Worm (Caenorhabditis elegans): ENCODE data around the gene B0024.4.

DNA sequence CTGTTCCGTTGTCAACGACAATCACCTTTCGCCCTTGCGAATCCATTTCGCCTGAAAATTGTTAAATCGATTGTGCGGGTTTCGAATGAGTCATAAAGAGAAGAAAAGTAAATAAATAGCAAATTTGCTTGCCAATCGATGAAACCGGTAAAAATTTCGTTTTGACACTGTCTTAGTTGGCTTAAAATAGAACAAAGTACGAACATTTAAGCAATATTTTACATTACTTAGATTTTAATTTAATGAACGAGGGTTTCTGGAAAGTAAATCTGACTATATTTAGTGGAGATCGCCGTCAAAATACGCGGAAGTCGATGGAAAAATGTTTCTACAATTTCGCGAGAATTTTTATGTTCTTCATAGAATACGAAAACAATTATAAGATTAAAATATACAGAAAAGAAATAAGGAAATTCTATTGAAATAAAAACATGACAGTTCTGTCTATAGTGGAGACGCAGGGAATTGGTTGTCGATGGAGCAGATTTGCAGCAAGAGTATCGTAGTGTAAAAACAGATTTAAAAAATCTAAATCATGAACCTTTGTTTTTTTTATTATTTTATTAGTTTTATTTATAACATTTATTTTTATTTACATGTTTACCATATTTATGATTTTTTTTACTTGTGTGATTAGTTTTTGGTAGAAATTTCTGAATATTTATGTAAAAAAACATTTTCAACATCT is 41.2 kb downstream of the B0024.4 start, which contains the start of gene arx-2:
- TF ChIP-seq ztf-23 (GFP tag; IDR thresholded peaks at IDR 0.05), result no peak
- TF ChIP-seq ref-1 (GFP tag; conservative IDR thresholded peaks at IDR 0.05), result no peak
- no peak for TF ChIP-seq T22C8.4 (GFP tag; IDR thresholded peaks at IDR 0.05)
- TF ChIP-seq tab-1 (GFP tag; IDR thresholded peaks at IDR 0.05), result no peak
- no peak for TF ChIP-seq flt-1 (GFP tag; IDR thresholded peaks at IDR 0.05)
- no peak for TF ChIP-seq cog-1 (tag; optimal IDR thresholded peaks at IDR 0.05)
- no peak for TF ChIP-seq med-1 (GFP tag; optimal IDR thresholded peaks at IDR 0.05; ENCODE audit: insufficient read depth)
- no peak for TF ChIP-seq klf-2 (GFP tag; conservative IDR thresholded peaks at IDR 0.05)
- no peak for TF ChIP-seq ztf-29 (GFP tag; IDR thresholded peaks at IDR 0.05)

Measured in whole organism, midembryonic.